Fruit fly (Drosophila melanogaster): ENCODE measurements around the gene Hsc20.

Gene Hsc20

DNA sequence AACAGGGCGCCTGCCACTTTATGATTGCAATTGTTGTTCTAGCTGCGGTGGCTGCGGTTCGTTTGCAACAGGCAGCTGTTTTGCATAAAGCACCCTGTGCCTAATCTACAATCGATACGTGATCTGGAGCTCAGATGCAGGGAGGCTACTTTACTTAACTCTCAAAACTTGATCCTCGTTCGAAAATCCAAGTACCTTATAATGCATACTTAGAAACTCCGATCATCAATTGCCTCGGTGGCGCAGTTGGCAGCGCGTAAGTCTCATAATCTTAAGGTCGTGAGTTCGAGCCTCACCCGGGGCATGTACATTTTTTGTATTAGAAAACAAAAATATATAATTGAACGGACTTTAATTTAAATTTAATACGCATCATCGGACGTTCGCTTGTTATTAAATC lies 11.1 kb upstream of the Hsc20 start:
- no peak for TF ChIP-seq Jra (GFP tag; optimal IDR thresholded peaks at IDR 0.05)
- TF ChIP-seq rgr (GFP tag; optimal IDR thresholded peaks at IDR 0.05), result no peak
- no peak for TF ChIP-seq brk (GFP tag; optimal IDR thresholded peaks at IDR 0.05)
- TF ChIP-seq HLH106 (tag; optimal IDR thresholded peaks at IDR 0.05), result no peak
- no peak for TF ChIP-seq foxo (GFP tag; optimal IDR thresholded peaks at IDR 0.05)
- no peak for TF ChIP-seq pan (optimal IDR thresholded peaks at IDR 0.05)
- no peak for TF ChIP-seq tai (GFP tag; optimal IDR thresholded peaks at IDR 0.05)
- TF ChIP-seq br (GFP tag; optimal IDR thresholded peaks at IDR 0.05), result no peak

dm6 chr3L:16225175-16225574 lies 7.8 kb upstream of the Hsc20 start:
- no peak for TF ChIP-seq ey (GFP tag; optimal IDR thresholded peaks at IDR 0.05)
- no peak for TF ChIP-seq CrebA (GFP tag; optimal IDR thresholded peaks at IDR 0.05; ENCODE audit: borderline replicate concordance)
- TF ChIP-seq Dif (GFP tag; optimal IDR thresholded peaks at IDR 0.05; ENCODE audit: partially characterized antibody), result no peak
- TF ChIP-seq jim (GFP tag; optimal IDR thresholded peaks at IDR 0.05), result no peak
- no peak for TF ChIP-seq OdsH (GFP tag; optimal IDR thresholded peaks at IDR 0.05)
- TF ChIP-seq Hr83 (GFP tag; optimal IDR thresholded peaks at IDR 0.05; ENCODE audit: poor library complexity, severe bottlenecking), result no peak
- TF ChIP-seq Hnf4 (GFP tag; optimal IDR thresholded peaks at IDR 0.05), result no peak
- no peak for TF ChIP-seq fru (GFP tag; optimal IDR thresholded peaks at IDR 0.05)
- no peak for TF ChIP-seq Dfd (GFP tag; optimal IDR thresholded peaks at IDR 0.05)
- no peak for TF ChIP-seq lola (GFP tag; optimal IDR thresholded peaks at IDR 0.05)
- TF ChIP-seq brk (GFP tag; optimal IDR thresholded peaks at IDR 0.05), result no peak
- TF ChIP-seq woc (GFP tag; optimal IDR thresholded peaks at IDR 0.05), result no peak
- no peak for TF ChIP-seq Sp1 (GFP tag; optimal IDR thresholded peaks at IDR 0.05)
- TF ChIP-seq dmrt93B (GFP tag; optimal IDR thresholded peaks at IDR 0.05), result no peak
- no peak for TF ChIP-seq Jra (GFP tag; optimal IDR thresholded peaks at IDR 0.05)
- no peak for TF ChIP-seq Vsx2 (GFP tag; optimal IDR thresholded peaks at IDR 0.05; ENCODE audit: partially characterized antibody)
- TF ChIP-seq Mio (GFP tag; optimal IDR thresholded peaks at IDR 0.05), result no peak

DNA sequence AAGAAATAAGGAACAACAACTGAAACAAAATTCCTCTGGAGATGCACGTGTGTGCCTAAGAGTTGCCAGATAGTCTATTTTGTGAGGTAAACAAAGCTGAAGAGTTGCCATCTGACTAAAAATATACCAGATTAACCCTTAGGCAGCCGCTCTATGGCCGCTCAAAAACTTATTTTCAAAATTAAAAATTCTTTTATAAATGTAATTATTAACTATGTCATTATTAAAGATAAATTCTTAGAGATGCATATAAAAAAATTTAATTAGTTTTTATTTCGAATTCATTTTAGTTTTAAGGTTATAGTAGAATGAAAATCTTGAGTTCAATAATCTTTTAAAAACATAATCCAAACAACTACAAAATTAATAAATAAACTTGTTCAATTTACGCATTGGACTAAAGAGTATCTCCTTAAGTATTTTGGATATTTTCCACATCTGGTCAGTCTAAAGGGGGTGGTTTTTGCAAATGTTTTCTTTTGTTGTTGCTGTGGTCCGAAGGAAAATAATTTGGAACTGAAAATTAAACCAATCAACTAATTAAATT lies 4.2 kb upstream of the Hsc20 start, which contains the start of gene Tmx3:
Gene Tmx3, plus strand, starts transcription at position 442 of the 547 bp plus-strand sequence.
- TF ChIP-seq HLH106 (tag; optimal IDR thresholded peaks at IDR 0.05) (peak; percentile 91), usp (GFP tag; optimal IDR thresholded peaks at IDR 0.05) (no peak), dsf (GFP tag; optimal IDR thresholded peaks at IDR 0.05; ENCODE audit: borderline replicate concordance) (peak; percentile 58), Hr83 (GFP tag; optimal IDR thresholded peaks at IDR 0.05; ENCODE audit: poor library complexity, severe bottlenecking) (peak; percentile 86), br (GFP tag; optimal IDR thresholded peaks at IDR 0.05) (peak; percentile 63), Jra (GFP tag; optimal IDR thresholded peaks at IDR 0.05) (peak; percentile 57), pan (optimal IDR thresholded peaks at IDR 0.05) (no peak), Dfd (GFP tag; optimal IDR thresholded peaks at IDR 0.05) (no peak), Myc (optimal IDR thresholded peaks at IDR 0.05) (peak; percentile 25), CrebA (GFP tag; optimal IDR thresholded peaks at IDR 0.05; ENCODE audit: borderline replicate concordance) (no peak), foxo (GFP tag; optimal IDR thresholded peaks at IDR 0.05) (peak in 1 of 2 experiments; percentile 93), dmrt93B (GFP tag; optimal IDR thresholded peaks at IDR 0.05) (peak; percentile 73), CG32264 (GFP tag; optimal IDR thresholded peaks at IDR 0.05) (no peak), GATAd (GFP tag; optimal IDR thresholded peaks at IDR 0.05) (peak; percentile 72), CG9705 (GFP tag; optimal IDR thresholded peaks at IDR 0.05) (peak; percentile 71), lola (GFP tag; optimal IDR thresholded peaks at IDR 0.05) (no peak), h (GFP tag; optimal IDR thresholded peaks at IDR 0.05) (peak; percentile 82), Mio (GFP tag; optimal IDR thresholded peaks at IDR 0.05) (no peak), jim (GFP tag; optimal IDR thresholded peaks at IDR 0.05) (peak; percentile 22), ey (GFP tag; optimal IDR thresholded peaks at IDR 0.05) (peak; percentile 69), rgr (GFP tag; optimal IDR thresholded peaks at IDR 0.05) (peak; percentile 87), Sp1 (GFP tag; optimal IDR thresholded peaks at IDR 0.05) (peak; percentile 87), tai (GFP tag; optimal IDR thresholded peaks at IDR 0.05) (no peak), sage (GFP tag; optimal IDR thresholded peaks at IDR 0.05) (no peak), OdsH (GFP tag; optimal IDR thresholded peaks at IDR 0.05) (peak; percentile 82), N (GFP tag; optimal IDR thresholded peaks at IDR 0.05) (no peak), Hnf4 (GFP tag; optimal IDR thresholded peaks at IDR 0.05) (peak; percentile 82), fru (GFP tag; optimal IDR thresholded peaks at IDR 0.05) (peak; percentile 78), psq (GFP tag; optimal IDR thresholded peaks at IDR 0.05) (peak; percentile 85), Dif (GFP tag; optimal IDR thresholded peaks at IDR 0.05; ENCODE audit: partially characterized antibody) (no peak), Hr78 (GFP tag; optimal IDR thresholded peaks at IDR 0.05) (no peak), dl (GFP tag; optimal IDR thresholded peaks at IDR 0.05; ENCODE audit: insufficient read depth in 1 of 2, partially characterized antibody in 2 of 2) (no peak), Abd-B (GFP tag; optimal IDR thresholded peaks at IDR 0.05) (no peak), woc (GFP tag; optimal IDR thresholded peaks at IDR 0.05) (peak; percentile 68), Rel (GFP tag; optimal IDR thresholded peaks at IDR 0.05) (no peak), Rel (tag; optimal IDR thresholded peaks at IDR 0.05) (peak; percentile 68), brk (GFP tag; optimal IDR thresholded peaks at IDR 0.05) (peak; percentile 82), Vsx2 (GFP tag; optimal IDR thresholded peaks at IDR 0.05; ENCODE audit: partially characterized antibody) (no peak), sv (GFP tag; optimal IDR thresholded peaks at IDR 0.05) (peak; percentile 72)
